Fruit fly (Drosophila melanogaster) whole organism, larva: ENCODE data around the gene CG44044.

Experiments used
- noc ChIP-seq: fragments of 200-800 bp; sonication (Bioruptor generic); optimal IDR thresholded peaks from 3 replicates; lab custom pipeline; 2019; ENCODE audit warnings: missing biosample characterization, mild to moderate bottlenecking, missing genetic modification characterization, moderate library complexity

Gene CG44044

DNA sequence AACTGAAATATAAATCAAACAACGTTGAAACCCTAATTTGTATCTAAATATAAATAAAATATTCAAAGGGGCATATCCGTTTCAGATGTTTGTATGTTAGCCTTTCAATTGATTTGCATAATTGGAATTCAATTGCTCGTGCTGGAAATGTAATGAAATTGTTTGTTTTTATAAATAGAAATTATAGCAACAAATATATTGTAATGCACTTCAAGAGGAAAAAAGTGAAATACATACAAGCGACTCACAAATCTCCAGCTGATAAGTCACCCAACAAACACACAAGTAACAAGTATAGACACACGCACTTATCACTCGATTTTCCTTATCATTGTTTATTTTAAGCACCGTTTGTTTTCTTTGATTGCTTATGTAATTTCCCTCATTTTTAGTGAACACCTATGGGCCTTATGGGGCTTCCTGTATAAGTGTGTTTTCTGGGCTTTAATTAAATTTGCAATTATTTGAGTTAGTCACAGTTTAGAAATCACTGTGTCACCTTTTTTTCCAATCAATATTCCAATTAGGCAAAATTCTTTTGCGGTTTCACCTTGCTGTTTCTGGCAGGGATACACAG, 35.9 kb upstream of the CG44044 start:
- TF ChIP-seq noc: no peak

DNA sequence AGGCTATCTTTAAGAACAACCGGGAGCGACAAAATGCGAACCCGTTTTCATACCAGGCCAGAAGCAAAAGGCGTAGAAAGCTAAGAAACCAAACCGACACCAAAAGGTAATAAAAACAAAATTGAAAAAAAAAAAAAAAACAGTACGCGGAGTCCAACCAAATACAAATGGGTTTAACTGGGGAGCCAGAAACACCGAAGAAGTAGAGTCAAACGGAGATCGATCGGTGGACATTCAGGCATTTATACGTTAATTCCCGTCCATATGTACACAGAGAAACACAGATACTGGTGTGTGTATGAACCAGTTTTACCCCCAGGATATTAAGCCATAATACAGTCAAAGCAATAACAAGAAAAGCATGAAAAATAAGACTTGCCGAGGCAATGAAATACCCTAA, 34.5 kb upstream of the CG44044 start:
- TF ChIP-seq noc: no peak

DNA sequence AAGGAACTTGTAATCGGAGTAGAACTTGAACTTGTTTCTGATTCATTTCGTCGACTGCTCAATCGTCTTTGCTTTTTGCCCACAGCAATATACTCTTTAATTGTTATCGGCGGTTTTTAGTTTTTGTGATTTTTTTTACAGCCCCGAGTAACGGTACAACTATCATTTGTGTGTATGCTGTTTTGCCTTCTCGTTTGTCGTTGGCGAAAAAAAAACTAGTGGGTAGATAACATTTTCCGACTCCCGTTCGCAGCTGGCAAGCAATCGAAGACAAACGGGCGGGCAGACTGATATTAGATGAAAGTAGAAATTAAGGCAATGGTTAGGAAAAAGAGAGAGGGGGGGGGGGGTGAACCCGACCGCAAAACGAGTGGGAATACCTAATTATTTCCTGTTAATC, 33.8 kb upstream of the CG44044 start:
- TF ChIP-seq noc: no peak

DNA sequence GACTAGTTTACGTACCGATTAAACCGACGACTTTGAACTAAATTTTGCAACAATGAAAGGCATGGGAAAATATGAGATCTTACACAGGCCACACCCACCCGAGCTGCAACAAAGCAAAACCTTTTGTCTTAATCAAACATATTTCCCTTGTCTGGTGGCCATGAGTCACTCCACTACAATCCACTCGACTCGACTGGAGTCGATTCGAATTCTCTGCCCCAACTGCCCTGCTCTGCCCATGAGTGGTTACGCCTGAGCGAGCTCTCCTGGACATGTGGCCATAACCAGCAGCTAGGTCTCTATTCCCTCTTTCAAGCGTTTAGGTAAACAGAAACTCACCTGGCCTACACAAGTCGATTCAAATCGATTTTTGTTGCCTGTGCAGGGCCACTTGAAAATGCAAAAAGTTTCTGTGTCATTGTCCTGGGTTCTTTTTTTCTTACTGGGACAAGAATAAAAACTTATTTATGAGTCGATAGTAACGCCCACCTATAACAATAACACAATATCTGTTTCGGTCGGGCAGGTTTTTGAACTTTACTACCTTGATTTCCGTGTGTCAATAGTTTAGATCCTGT, 32.8 kb upstream of the CG44044 start:
- no peak for TF ChIP-seq noc

DNA sequence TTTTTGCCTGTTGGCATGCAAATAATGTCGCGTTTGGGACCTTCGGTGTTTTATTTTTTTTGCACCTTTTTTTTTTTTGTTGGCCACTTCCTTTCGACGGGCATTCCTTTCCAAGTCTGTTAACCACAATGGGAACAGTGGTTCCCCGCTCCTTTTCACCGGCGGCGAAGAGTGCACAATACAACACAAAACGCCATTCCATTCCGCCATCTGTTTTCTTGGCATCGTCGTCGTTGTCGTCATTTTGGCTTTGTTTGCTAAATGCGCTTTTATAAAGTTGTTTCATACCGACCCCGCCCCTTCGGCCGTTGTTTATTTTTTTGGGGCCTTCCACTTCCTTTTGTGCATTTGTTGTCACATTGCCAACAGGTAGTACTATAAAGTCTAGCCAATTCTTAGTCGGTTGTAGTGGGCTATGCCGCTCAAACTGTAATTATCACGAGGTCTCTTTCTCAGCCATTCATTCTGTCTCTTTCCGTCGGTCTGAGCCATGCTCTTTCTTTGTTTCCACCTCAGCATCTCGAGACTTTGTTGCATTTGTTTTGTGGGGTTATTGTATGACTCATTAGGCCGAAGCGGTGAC, 31.3 kb upstream of the CG44044 start:
- TF ChIP-seq noc: no peak

DNA sequence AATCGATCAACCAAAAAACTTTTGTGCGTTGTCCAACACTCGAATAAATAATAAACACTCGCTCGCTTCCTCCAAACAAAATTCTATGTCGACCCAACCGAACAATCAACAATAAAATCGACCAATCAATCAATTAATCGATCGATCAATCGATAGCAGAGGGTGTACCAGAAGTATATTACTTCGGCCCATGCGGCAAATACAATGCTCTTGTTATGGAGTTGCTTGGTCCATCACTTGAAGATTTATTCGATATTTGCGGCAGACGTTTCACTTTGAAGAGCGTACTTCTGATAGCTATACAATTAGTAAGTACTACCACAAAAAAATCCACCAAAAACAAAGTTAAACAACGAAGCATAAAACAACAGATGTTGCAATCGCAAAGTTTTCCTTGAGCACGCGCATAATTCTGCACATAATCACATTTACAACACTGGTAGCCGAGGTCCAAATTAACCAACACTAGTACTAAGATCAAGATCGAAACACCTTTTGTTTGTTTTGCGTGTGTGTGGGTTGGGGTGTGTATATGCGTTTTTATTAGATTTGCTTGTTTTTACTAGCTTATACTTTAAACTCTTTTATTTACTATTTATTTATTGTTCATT, 26.0 kb upstream of the CG44044 start:
- TF ChIP-seq noc: no peak

DNA sequence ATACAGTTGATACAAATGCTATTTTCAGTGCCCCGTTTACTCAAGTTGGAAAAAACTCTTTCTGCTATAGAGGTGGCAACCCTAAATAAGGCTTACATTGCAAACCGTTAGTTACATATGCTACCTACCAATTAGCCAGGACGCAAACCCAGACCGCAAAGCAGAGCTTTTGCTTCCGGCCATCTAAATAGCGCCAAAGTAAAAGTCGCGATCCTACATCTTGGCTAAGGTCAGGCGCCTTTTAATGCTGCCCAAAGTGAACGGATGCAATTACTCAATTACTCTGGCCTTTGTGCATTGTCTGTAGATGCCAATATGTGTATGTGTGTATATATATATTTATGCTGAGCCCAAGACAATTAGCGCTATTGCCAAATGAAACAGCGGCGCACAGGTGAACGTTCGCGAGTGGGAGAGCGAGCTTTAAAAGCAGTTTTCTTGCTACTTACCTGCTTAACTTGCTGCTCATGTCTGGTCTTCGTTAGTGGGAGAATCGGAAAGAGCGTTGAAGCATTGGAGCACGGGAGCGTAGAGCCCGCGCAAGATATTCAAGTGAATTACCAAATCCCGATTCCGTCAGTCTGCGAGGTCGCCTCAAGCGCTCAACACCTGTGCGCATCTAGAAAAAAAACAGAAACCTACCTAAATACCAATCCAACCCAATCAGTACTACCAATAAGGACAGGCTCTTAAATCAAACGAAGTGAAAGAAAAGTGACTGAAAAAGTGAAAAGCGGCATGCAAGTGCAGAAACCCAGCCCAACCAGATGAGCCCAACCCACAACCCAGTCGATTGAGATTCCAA, 16.3 kb upstream of the CG44044 start, which contains the start of gene Zip89B:
Zip89B (plus strand) TSS at position 574 of the 805 bp plus-strand sequence.
- TF ChIP-seq noc: no peak

DNA sequence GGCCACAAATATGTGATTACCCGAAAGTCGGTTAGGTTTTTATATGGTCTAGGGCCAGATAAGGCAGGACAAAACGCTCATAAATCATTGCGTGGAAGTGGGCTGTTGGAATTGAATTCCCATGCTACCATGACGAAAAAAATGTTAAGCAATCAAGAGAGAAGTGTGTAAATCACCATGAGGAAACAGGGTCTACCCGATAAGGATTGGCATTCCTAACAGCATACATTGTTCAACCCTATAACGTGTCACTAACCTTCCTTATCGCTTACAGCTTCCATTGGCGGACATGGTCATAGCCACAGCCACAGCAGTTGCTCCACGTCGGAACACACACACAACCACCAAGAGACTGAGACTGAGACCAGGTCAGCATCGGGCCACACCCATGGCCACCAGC, 13.6 kb upstream of the CG44044 start:
- TF ChIP-seq noc: no peak

DNA sequence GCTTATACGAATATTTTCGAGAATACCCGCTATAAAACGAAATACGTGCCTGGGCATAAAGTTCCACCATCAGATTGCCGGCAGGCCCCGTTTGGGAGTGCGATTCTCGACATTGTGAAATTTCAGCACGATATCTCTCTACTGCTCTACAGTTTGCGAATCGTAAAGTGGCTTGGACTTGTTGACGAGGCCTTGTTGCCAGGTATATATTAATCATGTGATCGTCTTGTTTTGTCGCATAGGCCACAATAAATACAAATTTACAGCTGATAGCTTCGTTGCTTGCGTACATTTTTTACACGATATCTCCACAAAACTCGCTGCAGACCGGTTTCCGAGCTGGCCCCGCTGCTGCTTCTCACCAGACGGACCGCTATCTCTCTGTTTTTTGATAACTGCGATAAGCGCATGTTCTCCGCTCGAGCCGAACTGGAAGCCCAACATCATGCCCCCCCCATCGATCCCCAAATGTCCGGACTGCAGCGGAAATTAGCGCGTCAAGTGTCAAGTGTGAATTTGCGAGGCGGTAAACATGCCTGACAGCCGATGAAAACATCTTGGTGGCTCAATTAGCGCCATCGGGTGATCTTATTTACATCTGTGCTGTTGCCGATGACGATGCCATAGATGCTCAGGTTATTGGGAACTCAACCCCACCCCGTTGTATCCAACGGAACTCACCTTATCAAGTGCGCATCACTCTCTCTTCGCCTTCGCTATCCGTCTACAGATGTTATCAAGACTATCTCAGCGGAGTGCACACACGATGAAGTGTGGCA, 12.1 kb upstream of the CG44044 start:
- no peak for TF ChIP-seq noc

DNA sequence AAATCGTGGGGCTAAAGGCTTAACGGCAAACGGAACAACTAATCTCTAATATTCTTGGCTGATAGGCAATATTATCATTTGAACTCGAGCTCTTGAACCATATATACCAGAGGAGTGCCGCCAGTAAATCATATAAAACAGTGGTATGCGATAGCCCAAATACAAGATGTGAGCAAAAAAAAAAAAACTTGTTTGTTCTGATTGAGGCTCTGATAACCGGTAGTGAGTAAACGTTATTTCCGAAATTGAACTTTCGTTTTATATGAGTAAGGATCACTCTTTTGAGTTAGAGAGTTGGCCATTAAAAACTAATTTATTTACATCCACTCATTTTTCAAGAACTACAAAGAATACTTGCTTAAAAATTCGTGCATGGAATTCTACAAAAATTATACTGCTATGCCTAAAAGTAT, 11.6 kb upstream of the CG44044 start:
- TF ChIP-seq noc: peak; percentile 74

DNA sequence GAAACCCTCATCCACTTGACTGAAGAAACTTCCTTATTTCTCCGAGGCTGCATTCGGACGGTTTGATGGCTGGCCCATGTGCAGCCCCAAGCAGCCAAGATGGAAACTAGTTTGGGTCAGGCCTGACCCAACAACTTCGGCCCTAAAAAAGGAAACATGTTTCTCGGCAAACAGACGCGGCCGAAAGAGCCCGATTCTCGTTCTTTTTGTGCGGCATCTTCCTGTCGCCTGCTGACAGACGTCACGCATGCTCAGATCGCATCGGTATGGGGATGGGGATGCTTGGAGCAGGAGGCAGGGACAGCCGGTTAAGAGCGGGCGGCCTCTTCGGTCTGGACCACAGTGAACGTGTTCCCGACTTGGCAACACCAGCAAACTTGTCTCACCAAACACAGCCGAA, 4.9 kb upstream of the CG44044 start:
- no peak for TF ChIP-seq noc

DNA sequence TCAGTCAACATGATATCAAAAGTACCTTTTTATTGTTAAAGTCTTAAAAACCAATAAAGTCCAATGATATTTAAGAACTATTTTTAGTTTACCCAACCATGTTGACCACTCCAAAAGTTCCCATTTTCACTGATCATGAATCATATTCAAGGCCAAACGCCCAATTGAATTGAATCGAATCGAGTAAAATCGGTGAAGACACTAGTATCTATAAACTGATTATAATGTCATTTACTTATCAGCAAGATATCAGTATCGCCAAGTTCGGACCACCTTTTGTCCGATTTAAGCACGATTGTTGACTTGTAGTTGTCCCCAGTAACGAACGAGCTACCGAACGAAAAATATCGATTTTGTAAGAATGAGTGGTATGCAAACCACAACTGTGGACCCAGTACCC, 1.5 kb downstream of the CG44044 start, which contains the start of gene CG6901:
CG6901 (plus strand) TSS at position 323 of the 400 bp plus-strand sequence.
- no peak for TF ChIP-seq noc

DNA sequence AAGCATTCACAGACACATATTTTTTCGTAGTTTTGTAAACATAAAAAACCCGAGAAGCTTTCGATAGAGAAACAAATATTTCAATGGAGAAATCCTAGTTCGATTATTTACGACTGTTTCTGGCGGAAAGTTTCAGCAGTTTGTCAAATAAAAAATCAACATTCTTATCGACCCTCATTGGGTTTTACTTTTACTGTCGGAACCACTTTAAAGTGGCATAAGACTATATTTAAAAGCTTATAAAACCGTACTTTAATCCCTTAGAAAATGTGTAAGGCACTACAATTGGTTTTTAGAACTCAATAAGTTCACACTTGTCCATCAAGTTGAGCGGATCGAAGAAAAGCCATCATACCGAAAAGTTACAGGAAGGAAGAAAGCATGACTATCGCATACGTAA, 3.6 kb downstream of the CG44044 start, which contains the start of gene CG17929:
CG17929 (plus strand) TSS at position 301 of the 400 bp plus-strand sequence.
- TF ChIP-seq noc: no peak

DNA sequence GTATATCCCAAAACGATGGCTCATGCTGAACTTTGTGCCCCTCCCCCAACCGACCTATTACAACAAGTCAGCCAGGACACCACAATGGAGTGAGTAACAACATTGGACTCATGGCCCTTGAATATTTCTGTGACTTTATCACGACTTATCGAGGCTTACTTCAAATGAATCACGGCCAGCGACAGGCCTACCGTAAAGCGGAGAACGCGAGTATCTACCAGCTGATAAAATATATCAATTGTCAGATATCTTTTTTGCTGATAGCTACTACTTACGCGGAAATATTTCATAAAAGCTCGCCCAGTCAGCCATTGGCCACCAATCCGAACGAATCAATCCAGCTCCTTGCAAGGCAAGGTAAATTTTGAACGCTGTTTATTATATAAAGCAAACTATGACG, 5.9 kb downstream of the CG44044 start, which contains the start of gene CG17930:
CG17930 (plus strand) TSS at position 301 of the 400 bp plus-strand sequence.
- TF ChIP-seq noc: no peak

DNA sequence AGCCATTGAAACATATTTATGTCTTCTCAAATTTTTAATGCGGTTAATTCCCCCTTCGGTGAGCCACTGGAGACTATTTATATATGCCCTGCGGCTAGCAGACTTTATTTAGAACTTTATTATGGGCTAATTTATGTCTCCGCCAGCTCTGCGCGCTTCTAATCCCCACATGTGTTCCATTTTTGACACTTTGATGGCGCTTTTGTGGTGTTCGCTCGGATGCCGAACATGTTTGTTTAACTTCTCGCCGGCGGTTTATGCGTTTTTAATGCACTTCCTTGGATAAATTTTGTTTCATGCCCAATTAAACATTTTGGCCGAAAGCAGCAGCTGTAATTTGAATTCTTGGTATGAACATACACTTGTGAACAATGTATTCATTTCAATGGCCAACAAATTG, 8.2 kb downstream of the CG44044 start:
- TF ChIP-seq noc: no peak

DNA sequence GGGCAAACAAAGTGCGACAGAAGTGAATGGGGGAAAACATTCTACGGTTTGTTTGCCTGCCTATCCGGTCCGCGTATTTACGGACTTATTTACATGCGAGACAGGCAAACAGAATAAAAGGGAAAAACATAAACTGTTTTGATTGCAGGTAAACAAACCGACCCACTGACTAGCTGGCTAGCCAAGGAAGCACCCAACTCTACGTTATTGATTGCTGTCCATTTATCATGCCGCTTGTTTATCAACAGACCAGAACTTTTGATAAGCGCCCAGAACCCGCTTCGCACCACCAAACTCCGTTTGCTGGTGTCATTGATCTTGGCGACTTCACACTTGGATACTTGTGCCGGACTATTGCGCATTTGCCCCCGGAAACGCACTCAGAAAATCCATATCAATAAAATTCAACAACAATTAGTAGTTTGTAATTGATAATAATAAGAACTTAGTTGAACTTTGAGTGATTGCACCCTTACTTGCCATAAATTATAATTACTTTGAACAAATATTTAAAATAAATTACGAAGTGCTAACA, 10.2 kb downstream of the CG44044 start:
- TF ChIP-seq noc: peak; percentile 25
